Worm (Caenorhabditis elegans): ENCODE results near the gene lido-14.

DNA sequence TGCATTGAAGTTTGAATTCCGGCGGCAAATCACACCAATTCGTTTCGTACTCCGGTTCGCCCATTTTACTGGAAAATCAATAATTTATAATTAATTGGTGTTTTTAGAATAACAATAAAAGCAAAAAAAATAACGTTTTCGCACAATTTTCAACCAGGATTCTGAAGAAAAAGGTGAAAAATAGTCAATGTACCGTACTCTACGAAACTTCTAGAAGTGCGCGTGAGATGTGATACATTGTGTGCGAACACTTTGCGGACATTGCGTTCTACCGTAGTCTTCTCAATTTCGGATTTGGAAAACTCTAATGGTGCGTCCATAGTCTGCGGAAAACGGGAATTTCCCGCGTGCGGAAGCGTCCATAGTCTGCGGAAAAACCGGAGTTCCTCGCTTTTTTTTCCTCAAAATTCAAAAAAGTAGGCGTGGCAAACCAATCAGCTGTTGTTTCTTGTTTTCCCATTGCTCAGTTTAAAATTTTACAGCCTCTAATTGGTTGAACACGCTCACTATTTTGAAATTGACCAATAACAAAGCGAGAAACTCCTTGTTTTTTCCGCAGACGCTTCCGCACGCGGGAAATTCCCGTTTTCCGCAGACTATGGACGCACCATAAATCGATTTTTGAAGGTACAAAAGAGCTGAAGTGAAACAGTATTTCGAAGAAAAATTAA, 10.9 kb upstream of the lido-14 start, which contains the start of the genes F14D2.14 and bath-29:
- TF ChIP-seq him-1 (tag; optimal IDR thresholded peaks at IDR 0.05) (no peak), W03F9.2 (tag; optimal IDR thresholded peaks at IDR 0.05) (no peak), dao-5 (tag; optimal IDR thresholded peaks at IDR 0.05) (no peak)

Data from whole organism, L4/young adult.